Worm (Caenorhabditis elegans): ENCODE measurements around the gene R09E10.13.
A peak's percentile ranks its signal among the peaks of the same experiment; 100 is the strongest.

The R09E10.13 gene

ce11 chrIV:10284194-10284910 is 10.6 kb downstream of the R09E10.13 start, which contains the start of gene rad-51:
rad-51 (minus strand) TSS chrIV:10284244.
- TF ChIP-seq nfya-1 (tag; optimal IDR thresholded peaks at IDR 0.05) (peak; percentile 84), ceh-48 (tag; optimal IDR thresholded peaks at IDR 0.05) (no peak), ztf-16 (tag; optimal IDR thresholded peaks at IDR 0.05) (no peak), pros-1 (tag; optimal IDR thresholded peaks at IDR 0.05) (no peak), tbx-2 (tag; optimal IDR thresholded peaks at IDR 0.05) (peak; percentile 65), fax-1 (tag; optimal IDR thresholded peaks at IDR 0.05) (no peak), unc-42 (tag; optimal IDR thresholded peaks at IDR 0.05) (peak; percentile 42), nhr-232 (tag; optimal IDR thresholded peaks at IDR 0.05) (no peak), hlh-8 (tag; optimal IDR thresholded peaks at IDR 0.05) (no peak), unc-86 (tag; optimal IDR thresholded peaks at IDR 0.05) (no peak), rnt-1 (tag; optimal IDR thresholded peaks at IDR 0.05) (peak; percentile 14), elt-4 (tag; optimal IDR thresholded peaks at IDR 0.05) (no peak), ceh-45 (GFP tag; IDR thresholded peaks at IDR 0.05) (no peak), F13H6.1 (tag; optimal IDR thresholded peaks at IDR 0.05) (peak; percentile 12), unc-55 (GFP tag; optimal IDR thresholded peaks at IDR 0.05) (no peak), ceh-6 (GFP tag; optimal IDR thresholded peaks at IDR 0.05) (no peak), ceh-18 (tag; optimal IDR thresholded peaks at IDR 0.05) (peak; percentile 6), ceh-34 (tag; optimal IDR thresholded peaks at IDR 0.05) (peak; percentile 12), ceh-31 (tag; optimal IDR thresholded peaks at IDR 0.05) (peak; percentile 54), zip-5 (tag; optimal IDR thresholded peaks at IDR 0.05) (no peak)

DNA sequence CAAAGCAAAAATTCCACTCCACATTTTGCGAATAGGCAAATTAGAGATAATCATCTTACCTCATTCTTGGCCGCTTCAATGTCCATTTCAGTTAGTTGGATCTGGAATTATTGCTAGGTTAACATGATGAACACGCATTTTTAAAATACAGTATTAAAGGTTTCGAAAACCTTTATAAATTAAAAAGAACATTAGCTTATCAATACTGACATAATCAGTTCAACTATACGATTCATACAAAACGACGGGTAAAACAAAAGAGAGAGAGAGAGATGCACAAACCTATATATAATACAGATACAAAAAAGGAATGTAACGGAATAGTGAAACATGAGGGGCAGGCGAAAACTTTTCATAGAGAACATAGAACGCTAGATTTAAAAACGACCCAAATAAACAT is 13.5 kb downstream of the R09E10.13 start, which contains the start of gene thk-1:
Gene thk-1 (minus strand): TSS at position 101 of the 400 bp plus-strand sequence.
- TF ChIP-seq sdc-2 (tag; optimal IDR thresholded peaks at IDR 0.05): no peak
- no peak for TF ChIP-seq ama-1 (optimal IDR thresholded peaks at IDR 0.05)
- no peak for TF ChIP-seq unc-3 (GFP tag; conservative IDR thresholded peaks at IDR 0.05)
- no peak for TF ChIP-seq unc-3 (tag; optimal IDR thresholded peaks at IDR 0.05)
- no peak for TF ChIP-seq eyg-1 (tag; optimal IDR thresholded peaks at IDR 0.05)
- TF ChIP-seq dve-1 (tag; optimal IDR thresholded peaks at IDR 0.05): no peak
- TF ChIP-seq unc-42 (tag; optimal IDR thresholded peaks at IDR 0.05): no peak
- no peak for TF ChIP-seq syd-9 (tag; optimal IDR thresholded peaks at IDR 0.05)
- TF ChIP-seq nhr-232 (tag; optimal IDR thresholded peaks at IDR 0.05): no peak
- TF ChIP-seq ahr-1 (tag; optimal IDR thresholded peaks at IDR 0.05): no peak
- no peak for TF ChIP-seq ceh-22 (tag; optimal IDR thresholded peaks at IDR 0.05)
- no peak for TF ChIP-seq tbx-2 (tag; optimal IDR thresholded peaks at IDR 0.05)
- no peak for TF ChIP-seq sox-2 (GFP tag; IDR thresholded peaks at IDR 0.05)

DNA sequence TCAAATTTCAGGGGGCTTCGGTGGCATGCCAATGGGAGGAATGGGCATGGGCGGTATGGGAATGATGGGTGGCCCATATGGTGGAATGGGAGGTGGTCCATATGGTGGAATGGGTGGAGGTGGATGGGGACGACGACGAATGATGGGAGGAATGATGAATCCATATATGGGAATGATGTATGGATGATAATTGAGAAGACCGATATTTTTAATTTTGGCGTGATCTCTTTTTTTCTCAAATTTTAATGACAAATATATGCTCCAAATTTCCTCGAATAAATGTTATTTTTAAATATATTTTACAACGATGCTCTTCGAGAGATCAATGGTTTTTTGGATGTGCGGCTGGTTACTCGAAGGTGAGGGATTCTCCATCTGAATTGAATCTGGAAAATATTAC is 17.2 kb downstream of the R09E10.13 start, which contains the start of gene Y43C5A.4:
Gene Y43C5A.4 (plus strand): TSS at position 301 of the 400 bp plus-strand sequence.
- no peak for TF ChIP-seq unc-86 (tag; optimal IDR thresholded peaks at IDR 0.05)
- no peak for TF ChIP-seq unc-55 (GFP tag; optimal IDR thresholded peaks at IDR 0.05)
- no peak for TF ChIP-seq dve-1 (tag; optimal IDR thresholded peaks at IDR 0.05)
- no peak for TF ChIP-seq unc-3 (GFP tag; conservative IDR thresholded peaks at IDR 0.05)
- TF ChIP-seq unc-3 (tag; optimal IDR thresholded peaks at IDR 0.05): no peak
- no peak for TF ChIP-seq K02D7.2 (tag; optimal IDR thresholded peaks at IDR 0.05)
- TF ChIP-seq ref-2 (tag; optimal IDR thresholded peaks at IDR 0.05): no peak
- no peak for TF ChIP-seq ceh-9 (tag; optimal IDR thresholded peaks at IDR 0.05)

DNA sequence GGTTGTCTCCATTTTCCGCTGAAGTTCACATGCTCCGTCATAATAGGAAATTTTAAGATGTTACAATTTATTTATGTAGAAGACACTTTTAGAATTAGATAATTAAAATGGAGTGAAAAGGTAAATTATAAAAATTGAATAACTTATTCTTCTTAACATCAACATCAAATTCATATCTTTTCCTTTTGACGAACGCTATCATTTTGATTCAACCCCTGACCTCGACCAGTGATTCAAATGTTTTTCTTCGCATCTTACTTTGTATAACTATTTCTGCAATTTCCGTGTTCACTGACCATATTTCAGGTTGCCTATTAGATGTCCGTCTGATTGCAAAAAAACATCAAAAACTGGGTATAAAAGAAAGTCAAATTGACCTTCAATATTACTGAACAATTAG is 18.0 kb downstream of the R09E10.13 start, which contains the start of gene Y43C5A.7:
Gene Y43C5A.7 (plus strand): TSS at position 301 of the 400 bp plus-strand sequence.
- TF ChIP-seq pag-3 (tag; optimal IDR thresholded peaks at IDR 0.05; ENCODE audit: borderline replicate concordance) (no peak), pha-2 (tag; optimal IDR thresholded peaks at IDR 0.05) (no peak), nhr-232 (tag; optimal IDR thresholded peaks at IDR 0.05) (no peak), gmeb-2 (tag; optimal IDR thresholded peaks at IDR 0.05) (no peak), pax-1 (tag; optimal IDR thresholded peaks at IDR 0.05) (no peak), sox-4 (tag; optimal IDR thresholded peaks at IDR 0.05) (no peak), sdc-2 (tag; optimal IDR thresholded peaks at IDR 0.05) (no peak), dmd-4 (tag; optimal IDR thresholded peaks at IDR 0.05; ENCODE audit: borderline replicate concordance) (no peak), fkh-6 (tag; optimal IDR thresholded peaks at IDR 0.05) (no peak), elt-4 (tag; optimal IDR thresholded peaks at IDR 0.05) (no peak), ahr-1 (tag; optimal IDR thresholded peaks at IDR 0.05) (no peak), ztf-16 (tag; optimal IDR thresholded peaks at IDR 0.05) (no peak), lim-6 (tag; optimal IDR thresholded peaks at IDR 0.05) (no peak), rnt-1 (tag; optimal IDR thresholded peaks at IDR 0.05) (no peak), nfya-1 (tag; optimal IDR thresholded peaks at IDR 0.05) (no peak)
